Fruit fly (Drosophila melanogaster) whole organism, wandering third instar larva: ENCODE data around the gene CG15531.
A peak's percentile ranks its signal among the peaks of the same experiment; 100 is the strongest.

Experiments used
- Dfd ChIP-seq: fragments of >200 bp; optimal IDR thresholded peaks from 2 replicates; lab custom pipeline; 2017; ENCODE audit warnings: missing biosample characterization, missing genetic modification characterization
- OdsH ChIP-seq: fragments of 200-800 bp; sonication (Bioruptor generic); optimal IDR thresholded peaks from 2 replicates; lab custom pipeline; 2016; ENCODE audit warnings: missing biosample characterization, mild to moderate bottlenecking, missing genetic modification characterization
- Rel ChIP-seq, 2 experiments: fragments of 200-800 bp; sonication (Bioruptor generic) in 1 of 2; optimal IDR thresholded peaks; 2 replicates in 1 of 2; 3 replicates in 1 of 2; lab custom pipeline; 2016 to 2019; ENCODE audit warnings: mild to moderate bottlenecking in 2 of 2, missing biosample characterization in 2 of 2, missing genetic modification characterization in 2 of 2, moderate library complexity in 1 of 2
- pan ChIP-seq: fragments of >200 bp; optimal IDR thresholded peaks from 2 replicates; lab custom pipeline; 2017
- psq ChIP-seq: fragments of 200-800 bp; sonication (Bioruptor generic); optimal IDR thresholded peaks from 3 replicates; lab custom pipeline; 2017; ENCODE audit warnings: missing biosample characterization, mild to moderate bottlenecking, missing genetic modification characterization, moderate library complexity

- TF ChIP-seq psq (GFP tag; lab: Kevin White, UChicago), result no peak
- TF ChIP-seq pan, result no peak
- TF ChIP-seq Rel (GFP tag; optimal IDR thresholded peaks at IDR 0.05; lab: Kevin White, UChicago), result no peak
- TF ChIP-seq Rel (tag; optimal IDR thresholded peaks at IDR 0.05; lab: Kevin White, UChicago), result peak; percentile 36
- TF ChIP-seq OdsH (GFP tag; lab: Kevin White, UChicago), result no peak
- TF ChIP-seq Dfd (GFP tag; lab: Kevin White, UChicago), result no peak
Observed at dm6 chr3R:30243262-30243815, 47.3 kb upstream of the CG15531 start, which contains the start of gene CG9737.
